Fruit fly (Drosophila melanogaster): ENCODE data around the gene CG34348.

The CG34348 gene

DNA sequence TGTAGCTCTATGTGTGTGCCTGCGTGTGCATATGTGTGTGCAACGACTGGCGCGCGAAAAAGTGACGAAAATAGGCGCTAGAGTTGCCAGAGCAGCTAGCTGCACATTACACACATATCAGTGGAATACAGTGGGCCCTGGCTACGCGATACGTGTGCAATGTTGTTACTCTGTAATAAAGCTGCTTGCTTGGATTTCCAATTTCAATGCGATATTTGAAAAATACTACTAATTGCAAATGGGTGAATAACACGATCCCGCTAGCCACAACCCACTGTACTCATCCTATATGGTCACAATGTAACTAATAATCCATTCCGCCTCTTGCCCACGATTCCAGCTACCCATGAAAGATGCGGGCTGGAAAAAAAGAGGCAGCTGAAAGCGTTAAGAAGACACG lies 11.7 kb downstream of the CG34348 start (continued):
- TF ChIP-seq esn (GFP tag; optimal IDR thresholded peaks at IDR 0.05) (peak; percentile 91), CG11762 (GFP tag; optimal IDR thresholded peaks at IDR 0.05; ENCODE audit: insufficient read depth) (peak; percentile 93), eg (GFP tag; IDR thresholded peaks at IDR 0.05) (peak; percentile 99), lz (GFP tag; optimal IDR thresholded peaks at IDR 0.05) (peak; percentile 95), CG10669 (GFP tag; optimal IDR thresholded peaks at IDR 0.05) (peak; percentile 93), Sox15 (GFP tag; optimal IDR thresholded peaks at IDR 0.05) (peak; percentile 93), Smox (GFP tag; optimal IDR thresholded peaks at IDR 0.05) (peak; percentile 91), Gug (GFP tag; IDR thresholded peaks at IDR 0.05) (peak; percentile 96), CG1621 (tag; optimal IDR thresholded peaks at IDR 0.05) (peak; percentile 95), svp (GFP tag) (peak; percentile 94), CG3032 (tag; optimal IDR thresholded peaks at IDR 0.05) (peak; percentile 90), CG34406 (GFP tag; optimal IDR thresholded peaks at IDR 0.05) (peak; percentile 88), CG8632 (GFP tag; optimal IDR thresholded peaks at IDR 0.05) (peak; percentile 90), dac (GFP tag; optimal IDR thresholded peaks at IDR 0.05) (peak; percentile 95), CG8319 (GFP tag; optimal IDR thresholded peaks at IDR 0.05) (peak; percentile 89), Eip93F (GFP tag; optimal IDR thresholded peaks at IDR 0.05) (no peak), ss (GFP tag; optimal IDR thresholded peaks at IDR 0.05) (peak; percentile 83 to 93), Sox102F (GFP tag; optimal IDR thresholded peaks at IDR 0.05) (peak; percentile 90), net (GFP tag; optimal IDR thresholded peaks at IDR 0.05) (peak; percentile 95), CG6276 (GFP tag; optimal IDR thresholded peaks at IDR 0.05) (peak; percentile 96), achi (GFP tag; optimal IDR thresholded peaks at IDR 0.05) (peak; percentile 93), CG8119 (GFP tag; IDR thresholded peaks at IDR 0.05) (peak; percentile 96), acj6 (GFP tag; optimal IDR thresholded peaks at IDR 0.05) (peak; percentile 95), fd85E (GFP tag; optimal IDR thresholded peaks at IDR 0.05) (peak; percentile 86), CG6808 (GFP tag; optimal IDR thresholded peaks at IDR 0.05) (peak; percentile 90), Met (GFP tag; optimal IDR thresholded peaks at IDR 0.05) (peak; percentile 93), Ets96B (tag; optimal IDR thresholded peaks at IDR 0.05) (peak; percentile 91), pdm3 (GFP tag; optimal IDR thresholded peaks at IDR 0.05) (peak; percentile 96), OdsH (GFP tag; optimal IDR thresholded peaks at IDR 0.05) (peak; percentile 95)

DNA sequence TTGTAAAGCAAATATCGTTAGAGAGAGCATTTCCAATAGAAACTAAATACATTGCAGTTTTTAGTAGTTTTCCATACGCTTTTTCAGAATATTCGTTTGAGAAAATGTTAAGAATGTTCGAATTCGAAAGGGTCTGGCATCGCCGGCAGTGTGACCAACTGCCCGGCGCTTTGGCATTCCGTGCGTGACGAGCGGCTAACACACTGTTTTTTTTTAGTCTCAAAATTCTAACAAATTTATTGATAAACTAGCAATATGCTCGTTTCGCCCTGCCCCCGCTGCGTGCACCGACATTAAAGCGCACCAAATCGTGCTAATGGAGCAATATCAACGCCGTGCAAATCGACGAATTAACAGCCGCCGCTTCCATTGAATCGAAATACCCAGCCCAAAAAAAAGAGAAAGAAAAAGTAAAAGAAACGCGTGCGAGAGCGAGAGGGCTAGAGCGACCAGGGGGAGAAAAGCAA lies 16.1 kb downstream of the CG34348 start, which contains the start of gene dsh:
TSS of gene dsh (plus strand) at position 174 of the 467 bp plus-strand sequence.
- no peak for TF ChIP-seq CG3919 (GFP tag; optimal IDR thresholded peaks at IDR 0.05)
- no peak for TF ChIP-seq Blimp-1 (GFP tag; optimal IDR thresholded peaks at IDR 0.05)
- no peak for TF ChIP-seq Sox14 (GFP tag; optimal IDR thresholded peaks at IDR 0.05)
- TF ChIP-seq Hr4 (GFP tag; optimal IDR thresholded peaks at IDR 0.05) = no peak
- peak; percentile 58 for TF ChIP-seq Eip78C (GFP tag)
- TF ChIP-seq svp (GFP tag) = peak; percentile 72
- no peak for TF ChIP-seq vri (GFP tag; optimal IDR thresholded peaks at IDR 0.05)
- TF ChIP-seq CG6808 (GFP tag; optimal IDR thresholded peaks at IDR 0.05) = peak; percentile 26
- no peak for TF ChIP-seq Gug (GFP tag; IDR thresholded peaks at IDR 0.05)
- no peak for TF ChIP-seq Ets96B (tag; optimal IDR thresholded peaks at IDR 0.05)
- no peak for TF ChIP-seq fd59A (GFP tag; optimal IDR thresholded peaks at IDR 0.05)
- TF ChIP-seq ss (GFP tag; optimal IDR thresholded peaks at IDR 0.05) = peak; percentile 31 to 59

DNA sequence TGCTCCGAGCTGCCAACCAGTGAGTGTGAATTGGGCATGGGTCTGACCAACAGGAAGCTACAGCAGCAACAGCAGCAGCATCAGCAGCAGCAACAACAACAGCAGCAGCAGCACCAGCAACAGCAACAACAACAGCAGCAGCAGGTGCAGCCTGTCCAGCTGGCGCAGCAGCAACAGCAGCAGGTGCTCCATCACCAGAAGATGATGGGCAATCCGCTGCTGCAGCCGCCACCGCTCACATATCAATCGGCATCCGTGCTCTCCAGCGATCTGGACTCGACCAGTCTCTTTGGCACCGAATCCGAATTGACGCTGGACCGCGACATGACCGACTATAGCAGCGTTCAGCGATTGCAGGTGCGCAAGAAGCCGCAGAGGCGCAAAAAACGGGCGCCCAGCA lies 17.0 kb downstream of the CG34348 start:
- no peak for TF ChIP-seq Ets21C (GFP tag; optimal IDR thresholded peaks at IDR 0.05)
- TF ChIP-seq CG10631 (GFP tag; optimal IDR thresholded peaks at IDR 0.05) = no peak
- TF ChIP-seq Eip75B (GFP tag; optimal IDR thresholded peaks at IDR 0.05) = no peak
- TF ChIP-seq Smox (GFP tag; optimal IDR thresholded peaks at IDR 0.05) = no peak
- no peak for TF ChIP-seq eg (GFP tag; IDR thresholded peaks at IDR 0.05)
